Worm (Caenorhabditis elegans) whole organism, L4/young adult: Measurements from ENCODE around the gene Y47D7A.19.

Experiments used
- dao-5 ChIP-seq: sonication (generic microtip); optimal IDR thresholded peaks from 2 replicates; lab custom pipeline; 2016; ENCODE audit warnings: missing genotype, missing genetic modification characterization, moderate library complexity, missing compliant biosample characterization
- him-1 ChIP-seq: sonication (generic microtip); optimal IDR thresholded peaks from 2 replicates; lab custom pipeline; 2016; ENCODE audit warnings: missing genotype, missing genetic modification reagents, missing genetic modification characterization, missing compliant biosample characterization

ce11 chrV:4375807-4376564 is 48.2 kb upstream of the Y47D7A.19 start, which contains the start of gene F32D1.7:
- no peak for TF ChIP-seq him-1
- TF ChIP-seq dao-5 (tag; lab: Kevin White, UChicago) = no peak
